Fruit fly (Drosophila melanogaster) whole organism, embryonic: ENCODE data around the gene CG14667.

Experiments used
- Blimp-1 ChIP-seq: fragments of 200-800 bp; sonication (Bioruptor generic); optimal IDR thresholded peaks from 3 replicates; lab custom pipeline; 2018; ENCODE audit warnings: missing biosample characterization, missing genetic modification characterization, mild to moderate bottlenecking, moderate library complexity, missing genetic modification reagents
- BtbVII ChIP-seq: fragments of 200-800 bp; sonication (Bioruptor generic); optimal IDR thresholded peaks from 3 replicates; lab custom pipeline; 2017; ENCODE audit warnings: missing biosample characterization, mild to moderate bottlenecking, missing genetic modification characterization
- Bteb2 ChIP-seq: fragments of 200-800 bp; sonication (Bioruptor generic); optimal IDR thresholded peaks from 2 replicates; lab custom pipeline; 2016; ENCODE audit warnings: missing biosample characterization, missing genetic modification characterization
- CG11456 ChIP-seq: fragments of 200-800 bp; sonication (Bioruptor generic); IDR thresholded peaks from 3 replicates; pipeline ENCODE4 v1.3.6; 2022; ENCODE audit warnings: missing biosample characterization, missing genetic modification characterization
- CG11695 ChIP-seq: fragments of 200-800 bp; sonication (Bioruptor generic); IDR thresholded peaks from 3 replicates; pipeline ENCODE4 v1.3.6; 2022; ENCODE audit warnings: missing biosample characterization, missing genetic modification characterization
- CG12219 ChIP-seq: fragments of 200-800 bp; sonication (Bioruptor generic); optimal IDR thresholded peaks from 3 replicates; lab custom pipeline; 2018; ENCODE audit warnings: missing biosample characterization, mild to moderate bottlenecking, missing genetic modification characterization
- CG13624 ChIP-seq: fragments of 200-800 bp; sonication (Bioruptor generic); optimal IDR thresholded peaks from 2 replicates; lab custom pipeline; 2016; ENCODE audit warnings: missing biosample characterization, missing genetic modification characterization
- CG14441 ChIP-seq: fragments of 200-800 bp; sonication (Bioruptor generic); IDR thresholded peaks from 2 replicates; pipeline ENCODE4 v1.3.6; 2022; ENCODE audit warnings: missing biosample characterization, missing genetic modification characterization
- CG15073 ChIP-seq: fragments of 200-800 bp; sonication (Bioruptor generic); optimal IDR thresholded peaks from 2 replicates; lab custom pipeline; 2016; ENCODE audit warnings: missing biosample characterization, missing genetic modification characterization
- CG15514 ChIP-seq: fragments of 200-800 bp; sonication (Bioruptor generic); optimal IDR thresholded peaks from 3 replicates; lab custom pipeline; 2017; ENCODE audit warnings: missing biosample characterization, missing genetic modification characterization, mild to moderate bottlenecking, moderate library complexity, missing genetic modification reagents
- CG16813 ChIP-seq: fragments of 200-800 bp; sonication (Bioruptor generic); IDR thresholded peaks from 3 replicates; pipeline ENCODE4 v1.3.6; 2022; ENCODE audit warnings: missing biosample characterization, missing genetic modification characterization; ENCODE audit not compliant: partially characterized antibody
- CG17802 ChIP-seq: fragments of 200-800 bp; sonication (Bioruptor generic); optimal IDR thresholded peaks from 2 replicates; lab custom pipeline; 2018; ENCODE audit warnings: missing biosample characterization, mild to moderate bottlenecking, missing genetic modification characterization, moderate library complexity
- CG17829 ChIP-seq: fragments of 200-800 bp; optimal IDR thresholded peaks from 2 replicates; lab custom pipeline; 2019; ENCODE audit warnings: missing biosample characterization, mild to moderate bottlenecking, missing genetic modification characterization, moderate library complexity
- CG18011 ChIP-seq: fragments of 200-800 bp; sonication (Bioruptor generic); optimal IDR thresholded peaks from 2 replicates; lab custom pipeline; 2017; ENCODE audit warnings: missing biosample characterization, missing genetic modification characterization, mild to moderate bottlenecking, moderate library complexity, missing genotype
- CG18599 ChIP-seq: fragments of 200-800 bp; sonication (Bioruptor generic); optimal IDR thresholded peaks from 3 replicates; lab custom pipeline; 2017; ENCODE audit warnings: missing biosample characterization, missing genetic modification characterization, mild to moderate bottlenecking, moderate library complexity, missing genetic modification reagents
- CG2712 ChIP-seq: fragments of 200-800 bp; optimal IDR thresholded peaks from 3 replicates; lab custom pipeline; 2019; ENCODE audit warnings: missing biosample characterization, mild to moderate bottlenecking, missing genetic modification characterization, moderate library complexity
- CG30403 ChIP-seq: fragments of 200-800 bp; sonication (Bioruptor generic); optimal IDR thresholded peaks from 3 replicates; lab custom pipeline; 2016; ENCODE audit warnings: missing biosample characterization, missing genetic modification characterization
- CG33557 ChIP-seq: fragments of 200-800 bp; sonication (Bioruptor generic); optimal IDR thresholded peaks from 2 replicates; lab custom pipeline; 2019; ENCODE audit warnings: missing biosample characterization, mild to moderate bottlenecking, missing genetic modification characterization, moderate library complexity
- CG34224 ChIP-seq: fragments of 200-800 bp; sonication (Bioruptor generic); IDR thresholded peaks from 3 replicates; pipeline ENCODE4 v1.3.6; 2022; ENCODE audit warnings: missing biosample characterization, missing genetic modification characterization; ENCODE audit not compliant: partially characterized antibody
- CG8359 ChIP-seq: fragments of 200-800 bp; sonication (Bioruptor generic); optimal IDR thresholded peaks from 2 replicates; lab custom pipeline; 2017; ENCODE audit warnings: missing biosample characterization, mild to moderate bottlenecking, missing genetic modification characterization, borderline replicate concordance
- CG8388 ChIP-seq: fragments of 200-800 bp; sonication (Bioruptor generic); optimal IDR thresholded peaks from 2 replicates; lab custom pipeline; 2019; ENCODE audit warnings: missing biosample characterization, mild to moderate bottlenecking, missing genetic modification characterization, moderate library complexity
- CG8944 ChIP-seq: fragments of 200-800 bp; sonication (Bioruptor generic); optimal IDR thresholded peaks from 3 replicates; lab custom pipeline; 2016; ENCODE audit warnings: missing biosample characterization, missing genetic modification characterization
- CG9727 ChIP-seq: fragments of 200-800 bp; sonication (Bioruptor generic); optimal IDR thresholded peaks from 3 replicates; lab custom pipeline; 2017; ENCODE audit warnings: missing biosample characterization, mild to moderate bottlenecking, missing genetic modification characterization
- Dip2 ChIP-seq: fragments of 200-800 bp; sonication (Bioruptor generic); IDR thresholded peaks from 2 replicates; pipeline ENCODE4 v1.3.6; 2022; ENCODE audit warnings: missing biosample characterization, missing genetic modification characterization
- H2.0 ChIP-seq: fragments of 200-800 bp; sonication (Bioruptor generic); IDR thresholded peaks from 2 replicates; pipeline ENCODE4 v1.3.6; 2022; ENCODE audit warnings: missing biosample characterization, missing genetic modification characterization
- Oaz ChIP-seq: fragments of 200-800 bp; sonication (Bioruptor generic); IDR thresholded peaks from 2 replicates; pipeline ENCODE4 v1.3.6; 2022; ENCODE audit warnings: missing biosample characterization, missing genetic modification characterization
- Opbp ChIP-seq: fragments of 200-800 bp; sonication (Bioruptor generic); IDR thresholded peaks from 3 replicates; pipeline ENCODE4 v1.3.6; 2022; ENCODE audit warnings: missing biosample characterization, missing genetic modification characterization; ENCODE audit not compliant: partially characterized antibody
- Side ChIP-seq: fragments of 200-800 bp; sonication (Bioruptor generic); optimal IDR thresholded peaks from 2 replicates; lab custom pipeline; 2016; ENCODE audit warnings: missing biosample characterization, missing genetic modification characterization
- Spps ChIP-seq: fragments of 200-800 bp; sonication (Bioruptor generic); optimal IDR thresholded peaks from 2 replicates; lab custom pipeline; 2018; ENCODE audit warnings: missing biosample characterization, mild to moderate bottlenecking, missing genetic modification characterization
- cg ChIP-seq: fragments of 200-800 bp; sonication (Bioruptor generic); optimal IDR thresholded peaks from 3 replicates; lab custom pipeline; 2019; ENCODE audit warnings: missing biosample characterization, mild to moderate bottlenecking, missing genetic modification characterization, moderate library complexity
- chn ChIP-seq: fragments of 200-800 bp; sonication (Bioruptor generic); optimal IDR thresholded peaks from 2 replicates; lab custom pipeline; 2016; ENCODE audit warnings: missing biosample characterization, missing genetic modification characterization
- crp ChIP-seq, 2 experiments: fragments of 200-800 bp; sonication (Bioruptor generic); optimal IDR thresholded peaks; 2 replicates in 1 of 2; 3 replicates in 1 of 2; lab custom pipeline; 2017; ENCODE audit warnings: missing biosample characterization in 2 of 2, missing genetic modification characterization in 2 of 2, mild to moderate bottlenecking in 1 of 2, moderate library complexity in 1 of 2
- dysf ChIP-seq: fragments of 200-800 bp; sonication (Bioruptor generic); IDR thresholded peaks from 3 replicates; pipeline ENCODE4 v1.3.6; 2022; ENCODE audit warnings: missing biosample characterization, missing genetic modification characterization
- emc ChIP-seq: fragments of 200-800 bp; sonication (Bioruptor generic); optimal IDR thresholded peaks from 2 replicates; lab custom pipeline; 2016; ENCODE audit warnings: missing biosample characterization, missing genetic modification characterization
- esg ChIP-seq: fragments of 200-800 bp; sonication (Bioruptor generic); conservative IDR thresholded peaks from 2 replicates; pipeline ENCODE4 v1.3.6; 2022; ENCODE audit warnings: missing biosample characterization, missing genetic modification characterization
- h ChIP-seq: fragments of >200 bp; optimal IDR thresholded peaks from 2 replicates; lab custom pipeline; 2017
- ken ChIP-seq: fragments of 200-800 bp; sonication (Bioruptor generic); IDR thresholded peaks from 3 replicates; pipeline ENCODE4 v1.3.6; 2022; ENCODE audit warnings: missing biosample characterization, missing genetic modification characterization
- klu ChIP-seq: fragments of 200-800 bp; sonication (Bioruptor generic); IDR thresholded peaks from 2 replicates; pipeline ENCODE4 v1.3.6; 2022; ENCODE audit warnings: missing biosample characterization, missing genetic modification characterization
- knrl ChIP-seq: fragments of 200-800 bp; sonication (Bioruptor generic); IDR thresholded peaks from 3 replicates; pipeline ENCODE4 v1.3.6; 2022; ENCODE audit warnings: missing biosample characterization, missing genetic modification characterization; ENCODE audit not compliant: partially characterized antibody
- luna ChIP-seq: fragments of 200-800 bp; sonication (Bioruptor generic); optimal IDR thresholded peaks from 2 replicates; lab custom pipeline; 2016; ENCODE audit warnings: missing biosample characterization, missing genetic modification characterization
- p53 ChIP-seq: fragments of 200-800 bp; sonication (Bioruptor generic); optimal IDR thresholded peaks from 2 replicates; lab custom pipeline; 2016; ENCODE audit warnings: missing biosample characterization, missing genetic modification characterization
- peb ChIP-seq: fragments of 200-800 bp; sonication (Bioruptor generic); IDR thresholded peaks from 2 replicates; pipeline ENCODE4 v1.3.6; 2022; ENCODE audit warnings: missing biosample characterization, missing genetic modification characterization
- pfk ChIP-seq: fragments of 200-800 bp; sonication (Bioruptor generic); optimal IDR thresholded peaks from 2 replicates; lab custom pipeline; 2018; ENCODE audit warnings: missing biosample characterization, mild to moderate bottlenecking, missing genetic modification characterization, moderate library complexity
- pita ChIP-seq: fragments of 200-800 bp; sonication (Bioruptor generic); optimal IDR thresholded peaks from 2 replicates; lab custom pipeline; 2017; ENCODE audit warnings: missing biosample characterization, mild to moderate bottlenecking, missing genetic modification characterization
- rib ChIP-seq: fragments of 200-800 bp; sonication (Bioruptor generic); IDR thresholded peaks from 2 replicates; pipeline ENCODE4 v1.3.6; 2022; ENCODE audit warnings: missing biosample characterization, missing genetic modification characterization
- sc ChIP-seq, 3 experiments: fragments of >200 bp in 2 of 3; fragments of 200-800 bp in 1 of 3; sonication (Bioruptor generic) in 1 of 3; optimal IDR thresholded peaks; 2 replicates in 2 of 3; 3 replicates in 1 of 3; lab custom pipeline; 2017; ENCODE audit warnings: mild to moderate bottlenecking in 1 of 3, missing biosample characterization in 1 of 3, missing genetic modification characterization in 1 of 3, missing genetic modification reagents in 1 of 3
- seq ChIP-seq: fragments of 200-800 bp; sonication (Bioruptor generic); IDR thresholded peaks from 2 replicates; pipeline ENCODE4 v1.3.6; 2022; ENCODE audit warnings: missing biosample characterization, missing genetic modification characterization
- trem ChIP-seq: fragments of 200-800 bp; optimal IDR thresholded peaks from 3 replicates; lab custom pipeline; 2019; ENCODE audit warnings: missing biosample characterization, mild to moderate bottlenecking, missing genetic modification characterization, moderate library complexity
- zfh1 ChIP-seq: fragments of 200-800 bp; sonication (Bioruptor generic); IDR thresholded peaks from 3 replicates; pipeline ENCODE4 v1.3.6; 2022; ENCODE audit warnings: missing biosample characterization, missing genetic modification characterization

CG14667 gene

dm6 chr3R:5361681-5362319 lies 13.0 kb upstream of the CG14667 start (continued):
- peak; percentile 83 for TF ChIP-seq H2.0 (GFP tag; lab: Robert Waterston, UW)
- TF ChIP-seq crp (GFP tag; optimal IDR thresholded peaks at IDR 0.05; lab: Kevin White, UChicago): peak in 1 of 2 experiments; percentile 27
- TF ChIP-seq CG14441 (GFP tag; lab: Robert Waterston, UW): peak; percentile 86
- TF ChIP-seq sc (optimal IDR thresholded peaks at IDR 0.05; lab: Kevin White, UChicago): no peak
- peak; percentile 42 for TF ChIP-seq sc (GFP tag; optimal IDR thresholded peaks at IDR 0.05; lab: Kevin White, UChicago)
- TF ChIP-seq Bteb2 (GFP tag; lab: Kevin White, UChicago): peak; percentile 83
- peak; percentile 76 for TF ChIP-seq CG8944 (GFP tag; lab: Kevin White, UChicago)
- peak; percentile 25; the same call in 1 of the 2 replicates for TF ChIP-seq Dip2 (GFP tag; lab: Robert Waterston, UW)
- TF ChIP-seq CG18011 (GFP tag; lab: Kevin White, UChicago): peak; percentile 38
- peak; percentile 66 for TF ChIP-seq CG9727 (GFP tag; lab: Kevin White, UChicago)
- no peak for TF ChIP-seq peb (GFP tag; lab: Robert Waterston, UW)
- TF ChIP-seq CG12219 (GFP tag; lab: Kevin White, UChicago): peak; percentile 82
- TF ChIP-seq chn (GFP tag; lab: Kevin White, UChicago): peak; percentile 65
- no peak for TF ChIP-seq CG16813 (GFP tag; lab: Robert Waterston, UW)
- peak; percentile 77 for TF ChIP-seq BtbVII (GFP tag; lab: Kevin White, UChicago)
- no peak for TF ChIP-seq pfk (GFP tag; lab: Kevin White, UChicago)
- no peak for TF ChIP-seq CG34224 (GFP tag; lab: Robert Waterston, UW)
- TF ChIP-seq CG2712 (tag; lab: Kevin White, UChicago): peak; percentile 87
- no peak for TF ChIP-seq rib
- peak; percentile 38 for TF ChIP-seq CG8359 (GFP tag; lab: Kevin White, UChicago)
- TF ChIP-seq CG30403 (GFP tag; lab: Kevin White, UChicago): peak; percentile 81
- TF ChIP-seq Side (GFP tag; lab: Kevin White, UChicago): peak; percentile 83
- TF ChIP-seq ken (GFP tag; lab: Robert Waterston, UW): peak; percentile 88
- TF ChIP-seq emc (GFP tag; lab: Kevin White, UChicago): peak; percentile 59
- TF ChIP-seq klu (GFP tag; lab: Robert Waterston, UW): peak; percentile 71
- peak; percentile 23 for TF ChIP-seq trem
- TF ChIP-seq p53 (GFP tag; lab: Kevin White, UChicago): peak; percentile 35
- TF ChIP-seq CG15073 (GFP tag; lab: Kevin White, UChicago): peak; percentile 11
- TF ChIP-seq Opbp: no peak
- no peak for TF ChIP-seq pita (GFP tag; lab: Kevin White, UChicago)
- TF ChIP-seq knrl (GFP tag; lab: Robert Waterston, UW): no peak
- TF ChIP-seq h (lab: Kevin White, UChicago): no peak
- peak; percentile 90 for TF ChIP-seq CG11456 (GFP tag; lab: Robert Waterston, UW)
- TF ChIP-seq Blimp-1 (GFP tag; lab: Kevin White, UChicago): peak; percentile 80
- peak; percentile 71 for TF ChIP-seq CG17829 (tag; lab: Kevin White, UChicago)
- peak; percentile 64 for TF ChIP-seq Oaz (GFP tag; lab: Robert Waterston, UW)
- TF ChIP-seq esg: peak; percentile 83
- TF ChIP-seq dysf (GFP tag; lab: Robert Waterston, UW): peak; percentile 91
- peak; percentile 73 for TF ChIP-seq seq (GFP tag; lab: Robert Waterston, UW)
- peak; percentile 88 for TF ChIP-seq CG13624
- peak; percentile 68 for TF ChIP-seq CG8388 (GFP tag; lab: Kevin White, UChicago)
- no peak for TF ChIP-seq luna (GFP tag; lab: Kevin White, UChicago)
- peak; percentile 88 for TF ChIP-seq CG18599 (GFP tag; lab: Kevin White, UChicago)
- peak; percentile 39 for TF ChIP-seq CG17802 (tag; lab: Kevin White, UChicago)
- TF ChIP-seq CG15514 (GFP tag; lab: Kevin White, UChicago): peak; percentile 67
- TF ChIP-seq cg (GFP tag; lab: Kevin White, UChicago): no peak
- peak; percentile 88 for TF ChIP-seq zfh1
- TF ChIP-seq Spps (tag; lab: Kevin White, UChicago): peak; percentile 47
- peak; percentile 26 for TF ChIP-seq CG33557 (GFP tag; lab: Kevin White, UChicago)
- peak; percentile 78 for TF ChIP-seq CG11695 (GFP tag; lab: Robert Waterston, UW)
